Worm (Caenorhabditis elegans): ENCODE measurements around the gene fbxb-46.

DNA sequence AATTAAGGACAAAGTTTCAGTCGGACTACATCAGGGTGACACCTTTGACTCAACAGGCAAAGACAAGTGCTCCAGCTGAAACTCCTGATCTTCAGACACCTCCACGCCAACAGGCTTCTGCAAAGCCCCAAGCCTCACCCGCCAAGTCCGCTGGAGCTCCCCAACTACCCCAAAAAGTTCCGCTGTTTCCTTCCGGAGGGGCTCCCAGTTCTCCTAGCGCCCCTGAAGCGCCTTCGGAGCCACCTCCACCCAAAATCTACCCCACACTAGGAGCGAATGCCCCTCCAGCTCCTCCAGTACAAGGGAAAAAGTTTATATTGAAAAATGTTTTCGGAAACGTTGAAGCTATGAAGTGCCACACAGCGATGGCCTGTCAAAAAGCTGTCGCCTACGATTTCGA lies 32.1 kb upstream of the fbxb-46 start:
- TF ChIP-seq him-1 (tag; optimal IDR thresholded peaks at IDR 0.05): no peak
- no peak for TF ChIP-seq W03F9.2 (tag; optimal IDR thresholded peaks at IDR 0.05)
